Worm (Caenorhabditis elegans) whole organism, L4 larva: ENCODE measurements around the gene ptc-3.

ENCODE experiments used
- F10B5.3 ChIP-seq: sonication (generic microtip); optimal IDR thresholded peaks from 2 replicates; lab custom pipeline; 2016; ENCODE audit warnings: mild to moderate bottlenecking, missing genetic modification characterization, missing compliant biosample characterization
- T26A8.4 ChIP-seq: fragments of 200-800 bp; sonication (Bioruptor generic); IDR thresholded peaks from 2 replicates; pipeline ENCODE4 v1.3.6; 2022; ENCODE audit warnings: missing genetic modification characterization, missing compliant biosample characterization
- Y5F2A.4 ChIP-seq: fragments of 200-800 bp; sonication (Bioruptor generic); optimal IDR thresholded peaks from 2 replicates; lab custom pipeline; 2018; ENCODE audit warnings: mild to moderate bottlenecking, missing genetic modification characterization, missing compliant biosample characterization
- ZK337.2 ChIP-seq: fragments of 200-800 bp; sonication (Bioruptor generic); IDR thresholded peaks from 2 replicates; pipeline ENCODE4 v1.3.6; 2022; ENCODE audit warnings: missing genetic modification reagents, missing genetic modification characterization, missing compliant biosample characterization
- aha-1 ChIP-seq: fragments of 150-350 bp; peaks from one replicate; lab custom pipeline; 2014; ENCODE audit warnings: missing biosample characterization, missing genetic modification characterization
- ama-1 ChIP-seq: fragments of 150-350 bp; optimal IDR thresholded peaks from 2 replicates; lab custom pipeline; 2014; ENCODE audit warnings: inconsistent platforms, mixed read lengths
- ceh-20 ChIP-seq: fragments of 200-800 bp; sonication (Bioruptor generic); IDR thresholded peaks from 2 replicates; pipeline ENCODE4 v1.3.6; 2022; ENCODE audit warnings: missing genetic modification reagents, missing genetic modification characterization, missing compliant biosample characterization
- ceh-28 ChIP-seq: fragments of 150-350 bp; optimal IDR thresholded peaks from 2 replicates; lab custom pipeline; 2014; ENCODE audit warnings: missing biosample characterization, missing genetic modification reagents, missing genetic modification characterization
- ctbp-1 ChIP-seq: fragments of 200-800 bp; sonication (Bioruptor generic); IDR thresholded peaks from 2 replicates; pipeline ENCODE4 v1.3.6; 2022; ENCODE audit warnings: missing genetic modification reagents, missing genetic modification characterization, missing compliant biosample characterization
- daf-12 ChIP-seq: fragments of 150-350 bp; optimal IDR thresholded peaks from 2 replicates; lab custom pipeline; 2014; ENCODE audit warnings: missing biosample characterization, missing genetic modification reagents, missing genetic modification characterization
- daf-16 ChIP-seq, 3 experiments: sonication (generic microtip); optimal IDR thresholded peaks; 2 replicates each; lab custom pipeline; 2016 to 2017; ENCODE audit warnings: missing genetic modification characterization in 3 of 3, missing genetic modification reagents in 3 of 3, mild to moderate bottlenecking in 2 of 3, missing compliant biosample characterization in 2 of 3, missing biosample characterization in 1 of 3, moderate library complexity in 1 of 3
- dmd-9 ChIP-seq: fragments of 200-800 bp; sonication (Bioruptor generic); IDR thresholded peaks from 2 replicates; pipeline ENCODE4 v1.3.6; 2022; ENCODE audit warnings: missing genetic modification reagents, missing genetic modification characterization, missing compliant biosample characterization
- duxl-1 ChIP-seq: sonication (generic microtip); optimal IDR thresholded peaks from 2 replicates; lab custom pipeline; 2016; ENCODE audit warnings: mild to moderate bottlenecking, missing genetic modification characterization, moderate library complexity, missing compliant biosample characterization; ENCODE audit not compliant: poor library complexity
- dve-1 ChIP-seq: sonication (generic microtip); optimal IDR thresholded peaks from 2 replicates; lab custom pipeline; 2017; ENCODE audit warnings: antibody characterized with exemption, mild to moderate bottlenecking, missing genetic modification characterization, missing compliant biosample characterization; ENCODE audit not compliant: insufficient read depth
- fos-1 ChIP-seq: fragments of 150-350 bp; optimal IDR thresholded peaks from 2 replicates; lab custom pipeline; 2014; ENCODE audit warnings: missing biosample characterization, missing genetic modification characterization
- gei-8 ChIP-seq: fragments of 200-800 bp; sonication (Bioruptor generic); optimal IDR thresholded peaks from 2 replicates; lab custom pipeline; 2018; ENCODE audit warnings: mild to moderate bottlenecking, missing genetic modification characterization, missing compliant biosample characterization
- hlh-11 ChIP-seq: fragments of 200-800 bp; sonication (Bioruptor generic); optimal IDR thresholded peaks from 2 replicates; lab custom pipeline; 2018; ENCODE audit warnings: mild to moderate bottlenecking, missing genetic modification characterization, missing compliant biosample characterization
- jun-1 ChIP-seq: fragments of 150-350 bp; optimal IDR thresholded peaks from 2 replicates; lab custom pipeline; 2014; ENCODE audit warnings: missing biosample characterization, missing genetic modification reagents, missing genetic modification characterization
- lin-1 ChIP-seq: fragments of 200-800 bp; sonication (Bioruptor generic); IDR thresholded peaks from 2 replicates; pipeline ENCODE4 v1.3.6; 2022; ENCODE audit warnings: missing genetic modification reagents, missing genetic modification characterization, missing compliant biosample characterization
- lin-29 ChIP-seq: fragments of 200-800 bp; sonication (Bioruptor generic); IDR thresholded peaks from 2 replicates; pipeline ENCODE4 v1.3.6; 2022; ENCODE audit warnings: missing genetic modification reagents, missing genetic modification characterization, missing compliant biosample characterization
- mdl-1 ChIP-seq, 2 experiments: fragments of 150-350 bp in 1 of 2; sonication (generic microtip) in 1 of 2; optimal IDR thresholded peaks; 2 replicates each; lab custom pipeline; 2014 to 2017; ENCODE audit warnings: missing biosample characterization in 2 of 2, missing genetic modification characterization in 2 of 2
- mdt-29 ChIP-seq: fragments of 200-800 bp; sonication (Bioruptor generic); IDR thresholded peaks from 2 replicates; pipeline ENCODE4 v1.3.6; 2022; ENCODE audit warnings: missing genetic modification reagents, missing genetic modification characterization, missing compliant biosample characterization
- mep-1 ChIP-seq: fragments of 150-350 bp; sonication (generic microtip); optimal IDR thresholded peaks from 3 replicates; lab custom pipeline; 2014; ENCODE audit warnings: missing biosample characterization, missing genetic modification characterization
- nhr-28 ChIP-seq: fragments of 150-350 bp; optimal IDR thresholded peaks from 2 replicates; lab custom pipeline; 2014; ENCODE audit warnings: missing biosample characterization, missing genetic modification characterization
- nhr-41 ChIP-seq: fragments of 200-800 bp; sonication (Bioruptor generic); IDR thresholded peaks from 2 replicates; pipeline ENCODE4 v1.3.6; 2022; ENCODE audit warnings: missing genetic modification reagents, missing genetic modification characterization, missing compliant biosample characterization
- nhr-48 ChIP-seq: sonication (generic microtip); optimal IDR thresholded peaks from 2 replicates; lab custom pipeline; 2016; ENCODE audit warnings: mild to moderate bottlenecking, missing genetic modification characterization, missing compliant biosample characterization
- nhr-6 ChIP-seq: fragments of 150-350 bp; optimal IDR thresholded peaks from 2 replicates; lab custom pipeline; 2014; ENCODE audit warnings: missing biosample characterization, missing genetic modification characterization
- nhr-77 ChIP-seq: fragments of 150-350 bp; optimal IDR thresholded peaks from 2 replicates; lab custom pipeline; 2014; ENCODE audit warnings: missing biosample characterization, missing genetic modification characterization
- pqm-1 ChIP-seq: sonication (generic microtip); optimal IDR thresholded peaks from 2 replicates; lab custom pipeline; 2017; ENCODE audit warnings: missing biosample characterization, missing genetic modification characterization
- set-16 ChIP-seq: fragments of 200-800 bp; sonication (Bioruptor generic); IDR thresholded peaks from 2 replicates; pipeline ENCODE4 v1.3.6; 2022; ENCODE audit warnings: missing genetic modification reagents, missing genetic modification characterization, missing compliant biosample characterization
- spr-1 ChIP-seq: sonication (generic microtip); optimal IDR thresholded peaks from 2 replicates; lab custom pipeline; 2016; ENCODE audit warnings: mild to moderate bottlenecking, missing genetic modification characterization, missing compliant biosample characterization
- tra-1 ChIP-seq: fragments of 200-800 bp; sonication (Bioruptor generic); IDR thresholded peaks from 2 replicates; pipeline ENCODE4 v1.3.6; 2022; ENCODE audit warnings: missing genetic modification reagents, missing genetic modification characterization, missing compliant biosample characterization
- unc-62 ChIP-seq, 3 experiments: fragments of 150-350 bp in 1 of 3; sonication (generic microtip); optimal IDR thresholded peaks in 2 of 3; peaks in 1 of 3; 1 replicate in 1 of 3; 2 replicates in 2 of 3; lab custom pipeline; 2014 to 2017; ENCODE audit warnings: missing biosample characterization in 3 of 3, missing genetic modification characterization in 3 of 3, missing genetic modification reagents in 3 of 3, missing genotype in 1 of 3

ptc-3 gene

DNA sequence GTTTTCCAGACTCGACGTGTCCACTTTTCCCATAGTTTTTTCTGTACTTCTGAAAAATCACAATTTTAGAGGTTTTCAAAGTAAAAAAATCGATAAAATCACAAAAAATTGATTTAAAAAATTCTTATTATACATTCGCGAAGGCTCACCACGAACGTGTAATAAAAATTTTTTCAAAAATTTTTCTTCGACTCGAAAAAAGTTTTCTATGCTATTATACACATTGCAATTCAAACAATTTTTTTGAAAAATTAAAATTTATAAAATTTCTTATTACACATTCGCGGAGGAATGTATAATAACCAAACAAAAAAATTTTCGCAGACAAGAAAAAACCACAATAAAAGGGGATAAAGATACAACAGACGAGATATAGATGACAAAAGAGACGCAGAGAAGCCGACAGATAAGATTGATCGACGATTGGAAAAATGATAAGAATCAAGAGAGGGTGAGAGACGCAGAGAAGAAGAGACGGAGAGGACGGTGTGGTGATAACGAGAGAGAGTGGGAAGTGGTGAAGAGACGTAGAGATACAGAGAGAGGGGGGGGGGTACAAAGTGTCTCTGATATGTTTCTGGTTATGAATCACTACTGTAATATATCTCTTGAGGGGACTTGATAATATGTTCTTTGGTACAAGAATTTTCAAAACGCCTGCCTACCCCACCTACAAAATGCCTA lies 51.7 kb downstream of the ptc-3 start, which contains the start of gene nhr-119 (continued):
- TF ChIP-seq ceh-20 (peak; percentile 70), mdl-1 (tag; optimal IDR thresholded peaks at IDR 0.05; lab: Kevin White, UChicago) (peak; percentile 11 to 81), lin-29 (no peak), duxl-1 (peak; percentile 47), jun-1 (tag; lab: Kevin White, UChicago) (peak; percentile 22), ama-1 (lab: Kevin White, UChicago) (no peak), mep-1 (tag; lab: Kevin White, UChicago) (peak; percentile 59), tra-1 (GFP tag; lab: Robert Waterston, UW) (peak; percentile 83), hlh-11 (tag; lab: Kevin White, UChicago) (peak; percentile 93), nhr-77 (tag; lab: Kevin White, UChicago) (peak; percentile 45), unc-62 (GFP tag; optimal IDR thresholded peaks at IDR 0.05 in 1 of 2; lab: Kevin White, UChicago) (peak in 1 of 2 experiments; percentile 68), unc-62 (tag; optimal IDR thresholded peaks at IDR 0.05; lab: Kevin White, UChicago) (no peak), gei-8 (GFP tag; lab: Kevin White, UChicago) (no peak), ctbp-1 (no peak), lin-1 (GFP tag; lab: Robert Waterston, UW) (peak; percentile 74), dmd-9 (GFP tag; lab: Robert Waterston, UW) (no peak), nhr-41 (GFP tag; lab: Robert Waterston, UW) (no peak), nhr-48 (tag; lab: Kevin White, UChicago) (peak; percentile 93), nhr-6 (tag; lab: Kevin White, UChicago) (peak; percentile 44), nhr-28 (peak; percentile 91), pqm-1 (tag; lab: Kevin White, UChicago) (peak; percentile 56), fos-1 (peak; percentile 38), mdt-29 (GFP tag; lab: Robert Waterston, UW) (0 out of 2 replicates have a peak, but pooled peaks have one; percentile 31), spr-1 (tag; lab: Kevin White, UChicago) (peak; percentile 56), aha-1 (tag; lab: Kevin White, UChicago) (peak; percentile 64), daf-16 (GFP tag; optimal IDR thresholded peaks at IDR 0.05; lab: Kevin White, UChicago) (peak in 1 of 2 experiments; percentile 15), daf-16 (tag; optimal IDR thresholded peaks at IDR 0.05; lab: Kevin White, UChicago) (peak; percentile 37), dve-1 (tag; lab: Kevin White, UChicago) (peak; percentile 96)

DNA sequence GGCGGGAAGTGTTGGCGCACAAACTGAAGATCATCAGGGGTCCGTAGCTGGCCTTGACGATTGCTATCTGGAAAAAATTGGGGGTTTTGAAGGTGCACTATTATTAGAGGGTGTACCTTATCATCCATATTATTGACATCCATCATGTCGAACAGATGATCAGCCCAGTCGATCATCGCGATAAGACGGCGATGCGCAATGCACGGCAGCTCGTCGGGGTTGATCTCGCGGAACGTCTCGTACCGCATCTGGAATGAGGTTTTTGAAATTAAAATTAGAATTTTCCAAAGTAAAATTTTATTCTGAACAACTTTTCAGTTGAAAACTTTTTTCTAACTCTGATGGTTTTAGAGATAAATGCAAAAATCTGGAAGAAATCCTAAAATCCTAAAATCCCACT lies 54.4 kb downstream of the ptc-3 start:
- TF ChIP-seq T26A8.4 (GFP tag; lab: Robert Waterston, UW) (no peak), aha-1 (tag; lab: Kevin White, UChicago) (peak; percentile 79)

DNA sequence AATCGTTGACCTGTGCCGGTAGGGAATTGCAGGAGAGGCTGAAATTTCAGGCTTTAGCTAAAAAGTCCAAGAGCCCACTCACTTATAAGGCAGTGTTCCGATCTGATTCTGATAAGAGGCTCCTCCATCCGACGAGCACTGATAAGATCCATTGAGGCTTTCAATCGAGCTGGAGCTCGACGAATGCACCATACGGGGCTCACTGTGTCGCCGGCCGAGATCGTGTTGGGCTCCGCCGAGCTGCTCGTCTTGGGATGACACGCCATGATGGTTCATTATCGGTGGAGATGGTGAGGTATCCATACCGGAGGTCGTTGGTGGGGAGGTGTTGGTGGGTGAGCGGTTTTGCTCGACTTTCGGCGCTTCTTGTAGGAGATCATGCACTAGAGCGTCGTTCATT lies 56.0 kb downstream of the ptc-3 start:
- no peak for TF ChIP-seq Y5F2A.4
- peak; percentile 48; the same call in 1 of the 2 replicates for TF ChIP-seq set-16 (GFP tag; lab: Robert Waterston, UW)

DNA sequence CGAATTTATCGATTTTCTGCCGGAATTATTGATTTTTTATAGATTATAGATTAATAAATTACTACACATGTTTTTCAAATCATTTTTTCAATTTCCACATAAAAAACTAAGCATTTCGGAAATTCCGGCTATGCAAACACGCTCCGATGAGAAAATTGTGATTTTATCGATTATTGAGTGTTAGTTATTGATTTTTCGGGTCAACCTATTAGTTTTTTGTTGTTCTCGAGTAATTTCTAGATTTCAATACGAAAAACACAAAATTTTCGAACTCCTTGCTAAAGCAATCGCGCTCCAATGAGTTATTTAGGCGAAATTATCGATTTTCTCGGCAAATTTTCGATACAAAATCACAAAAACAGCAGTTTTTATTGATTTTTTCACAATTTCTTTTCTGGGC lies 57.0 kb downstream of the ptc-3 start:
- TF ChIP-seq ZK337.2 (GFP tag; lab: Robert Waterston, UW) (no peak), unc-62 (GFP tag; optimal IDR thresholded peaks at IDR 0.05 in 1 of 2; lab: Kevin White, UChicago) (peak in 1 of 2 experiments; percentile 51), unc-62 (tag; optimal IDR thresholded peaks at IDR 0.05; lab: Kevin White, UChicago) (no peak), F10B5.3 (no peak), daf-12 (tag; lab: Kevin White, UChicago) (no peak), ceh-28 (tag; lab: Kevin White, UChicago) (peak; percentile 75), nhr-48 (tag; lab: Kevin White, UChicago) (no peak)
- TF ChIP-seq, all 104 proteins: peak for 2
